Worm (Caenorhabditis elegans) whole organism, L1 larva: ENCODE results near the gene Y22D7AL.6.

Experiments
- fos-1 ChIP-seq: fragments of 150-350 bp; optimal IDR thresholded peaks from 2 replicates; lab custom pipeline; 2014; ENCODE audit warnings: missing biosample characterization, missing genetic modification characterization
- mdl-1 ChIP-seq, 2 experiments: fragments of 150-350 bp; optimal IDR thresholded peaks; 2 replicates each; lab custom pipeline; 2014 to 2017; ENCODE audit warnings: missing biosample characterization in 2 of 2, missing genetic modification characterization in 2 of 2, inconsistent platforms in 1 of 2
- mep-1 ChIP-seq: fragments of 150-350 bp; optimal IDR thresholded peaks from 2 replicates; lab custom pipeline; 2014; ENCODE audit warnings: missing biosample characterization, missing genetic modification characterization
- nhr-90 ChIP-seq: sonication (generic microtip); optimal IDR thresholded peaks from 2 replicates; lab custom pipeline; 2016; ENCODE audit warnings: mild to moderate bottlenecking, missing genetic modification characterization, missing compliant biosample characterization; ENCODE audit not compliant: poor library complexity
- sup-37 ChIP-seq: fragments of 200-800 bp; sonication (Bioruptor generic); optimal IDR thresholded peaks from 2 replicates; lab custom pipeline; 2018; ENCODE audit warnings: mild to moderate bottlenecking, missing genetic modification characterization, missing compliant biosample characterization

- no peak for TF ChIP-seq mdl-1 (tag; optimal IDR thresholded peaks at IDR 0.05; lab: Kevin White, UChicago)
- no peak for TF ChIP-seq fos-1 (tag; lab: Kevin White, UChicago)
- no peak for TF ChIP-seq sup-37 (GFP tag; lab: Kevin White, UChicago)
- TF ChIP-seq mep-1 (tag; lab: Kevin White, UChicago): no peak
- TF ChIP-seq nhr-90 (tag; lab: Kevin White, UChicago): no peak
Measured at ce11 chrIII:1591681-1592080, 13.0 kb upstream of the Y22D7AL.6 start.
